Fruit fly (Drosophila melanogaster) Kc167 (cell line): ENCODE measurements around the gene Rrp46.

Source experiments
- Myc ChIP-seq: fragments of >200 bp; optimal IDR thresholded peaks from 2 replicates; lab custom pipeline; 2017; ENCODE audit warnings: missing external identifiers
- Sin3A ChIP-seq: fragments of >200 bp; optimal IDR thresholded peaks from 2 replicates; lab custom pipeline; 2018; ENCODE audit warnings: missing external identifiers
- insv ChIP-seq: fragments of >200 bp; optimal IDR thresholded peaks from 3 replicates; lab custom pipeline; 2018; ENCODE audit warnings: missing external identifiers
- psq ChIP-seq: fragments of >200 bp; optimal IDR thresholded peaks from 2 replicates; lab custom pipeline; 2017; ENCODE audit warnings: missing external identifiers
- ttk ChIP-seq: sonication (Bioruptor generic); optimal IDR thresholded peaks from 2 replicates; lab custom pipeline; 2017; ENCODE audit warnings: missing external identifiers

dm6 chr3R:10392539-10392919 is 20.6 kb upstream of the Rrp46 start:
- no peak for TF ChIP-seq Myc (lab: Kevin White, UChicago)
- TF ChIP-seq psq (lab: Kevin White, UChicago) = no peak
- no peak for TF ChIP-seq Sin3A (lab: Kevin White, UChicago)
- TF ChIP-seq ttk (lab: Kevin White, UChicago) = no peak
- no peak for TF ChIP-seq insv
